In the genomic region with DNA sequence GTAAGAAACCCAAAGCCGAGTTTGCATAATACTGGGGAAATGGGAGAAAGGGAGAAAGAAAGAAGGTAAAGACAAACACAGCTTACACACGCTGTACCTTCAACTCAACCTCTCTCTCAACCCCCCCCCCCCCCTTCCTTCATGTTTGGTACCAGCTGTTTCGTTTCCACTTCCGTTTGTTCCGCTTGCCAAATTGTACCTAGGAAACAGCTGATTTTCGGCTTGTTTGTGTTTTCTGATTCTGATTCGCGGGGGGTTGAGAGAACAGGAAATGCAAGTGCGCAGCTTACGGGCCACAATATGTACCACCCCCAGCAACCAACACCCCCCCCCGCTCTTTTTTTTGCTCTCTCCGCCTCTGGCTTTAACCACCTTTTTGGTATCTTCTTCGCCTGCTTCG, we compare ENCODE assay signal across 4 fruit fly cellular contexts.
TF ChIP-seq lines count a peak whose summit lies in the region.

No protein-coding gene starts in this region.

- no peak for TF ChIP-seq CTCF in whole organism, embryonic (GFP tag; optimal IDR thresholded peaks at IDR 0.05; lab: Kevin White, UChicago)

TF ChIP-seq in whole organism, adult, 20 proteins besides CTCF, POLR2A, EP300 and RAD21:
- TF ChIP-seq Crg-1 (GFP tag; optimal IDR thresholded peaks at IDR 0.05; lab: Kevin White, UChicago) (no peak), CG33017 (tag; optimal IDR thresholded peaks at IDR 0.05; lab: Kevin White, UChicago) (no peak), CG7101 (tag; optimal IDR thresholded peaks at IDR 0.05; lab: Kevin White, UChicago) (no peak), CG5204 (GFP tag; optimal IDR thresholded peaks at IDR 0.05; lab: Kevin White, UChicago) (no peak), CG11617 (GFP tag; optimal IDR thresholded peaks at IDR 0.05; lab: Kevin White, UChicago) (no peak), ovo (GFP tag; optimal IDR thresholded peaks at IDR 0.05; lab: Kevin White, UChicago) (no peak), cic (GFP tag; optimal IDR thresholded peaks at IDR 0.05; lab: Kevin White, UChicago) (peak; percentile 48), CG12768 (GFP tag; optimal IDR thresholded peaks at IDR 0.05; lab: Kevin White, UChicago) (peak; percentile 24), pad (GFP tag; optimal IDR thresholded peaks at IDR 0.05; lab: Kevin White, UChicago) (peak; percentile 32), CG7045 (GFP tag; optimal IDR thresholded peaks at IDR 0.05; lab: Kevin White, UChicago) (no peak), Clk (GFP tag; optimal IDR thresholded peaks at IDR 0.05; lab: Kevin White, UChicago) (no peak), kay (GFP tag; lab: Kevin White, UChicago; ENCODE audit: borderline replicate concordance) (no peak), tj (GFP tag; optimal IDR thresholded peaks at IDR 0.05; lab: Kevin White, UChicago) (peak; percentile 82), CG1620 (GFP tag; optimal IDR thresholded peaks at IDR 0.05; lab: Kevin White, UChicago) (no peak), bab1 (GFP tag; optimal IDR thresholded peaks at IDR 0.05; lab: Kevin White, UChicago) (peak; percentile 0), cnc (optimal IDR thresholded peaks at IDR 0.05; lab: Kevin White, UChicago) (no peak)

TF ChIP-seq in whole organism, embryonic, 481 proteins besides CTCF, POLR2A, EP300 and RAD21 (continues in another document):
- TF ChIP-seq Eip74EF (GFP tag; optimal IDR thresholded peaks at IDR 0.05; lab: Kevin White, UChicago): no peak
- TF ChIP-seq CG10959 (GFP tag; IDR thresholded peaks at IDR 0.05; lab: Robert Waterston, UW): no peak
- no peak for TF ChIP-seq crc (GFP tag; optimal IDR thresholded peaks at IDR 0.05; lab: Kevin White, UChicago)
- TF ChIP-seq sens (GFP tag; lab: Kevin White, UChicago): no peak
- TF ChIP-seq CG15011 (GFP tag; optimal IDR thresholded peaks at IDR 0.05; lab: Kevin White, UChicago): no peak
- no peak for TF ChIP-seq ap (GFP tag; IDR thresholded peaks at IDR 0.05; lab: Robert Waterston, UW)
- TF ChIP-seq Lim3 (GFP tag; IDR thresholded peaks at IDR 0.05; lab: Robert Waterston, UW): no peak
- TF ChIP-seq jumu (GFP tag; optimal IDR thresholded peaks at IDR 0.05; lab: Kevin White, UChicago): no peak
- no peak for TF ChIP-seq Lhr (GFP tag; optimal IDR thresholded peaks at IDR 0.05; lab: Kevin White, UChicago)
- 0 out of 2 replicates have a peak, but pooled peaks have one; percentile 12 for TF ChIP-seq ranshi (GFP tag; IDR thresholded peaks at IDR 0.05; lab: Robert Waterston, UW)
- TF ChIP-seq insv (GFP tag; optimal IDR thresholded peaks at IDR 0.05; lab: Kevin White, UChicago): no peak
- no peak for TF ChIP-seq run (tag; optimal IDR thresholded peaks at IDR 0.05; lab: Kevin White, UChicago)
- no peak for TF ChIP-seq Dad (GFP tag; optimal IDR thresholded peaks at IDR 0.05; lab: Kevin White, UChicago)
- TF ChIP-seq lab (GFP tag; optimal IDR thresholded peaks at IDR 0.05; lab: Kevin White, UChicago): peak; percentile 56
- peak; percentile 55 for TF ChIP-seq sqz (GFP tag; optimal IDR thresholded peaks at IDR 0.05; lab: Kevin White, UChicago)
- no peak for TF ChIP-seq Gsc (GFP tag; IDR thresholded peaks at IDR 0.05; lab: Robert Waterston, UW)
- TF ChIP-seq aop (GFP tag; IDR thresholded peaks at IDR 0.05; lab: Robert Waterston, UW): no peak
- no peak for TF ChIP-seq ase (GFP tag; IDR thresholded peaks at IDR 0.05; lab: Robert Waterston, UW)
- no peak for TF ChIP-seq CG13775 (GFP tag; optimal IDR thresholded peaks at IDR 0.05; lab: Kevin White, UChicago)
- TF ChIP-seq yki (optimal IDR thresholded peaks at IDR 0.05; lab: Kevin White, UChicago): no peak
- TF ChIP-seq CG6654 (GFP tag; optimal IDR thresholded peaks at IDR 0.05; lab: Kevin White, UChicago): no peak
- TF ChIP-seq CG1529 (GFP tag; optimal IDR thresholded peaks at IDR 0.05; lab: Kevin White, UChicago): no peak
- no peak for TF ChIP-seq CG12659 (GFP tag; optimal IDR thresholded peaks at IDR 0.05; lab: Kevin White, UChicago)
- TF ChIP-seq slou (GFP tag; optimal IDR thresholded peaks at IDR 0.05; lab: Kevin White, UChicago): no peak
- TF ChIP-seq stwl (tag; optimal IDR thresholded peaks at IDR 0.05; lab: Kevin White, UChicago): no peak
- TF ChIP-seq Nf-YB (GFP tag; optimal IDR thresholded peaks at IDR 0.05; lab: Kevin White, UChicago): no peak

TF ChIP-seq in whole organism, prepupa, 60 proteins besides CTCF, POLR2A, EP300 and RAD21:
- TF ChIP-seq CG6276 (GFP tag; optimal IDR thresholded peaks at IDR 0.05; lab: Kevin White, UChicago) (peak; percentile 80), CG6854 (GFP tag; optimal IDR thresholded peaks at IDR 0.05; lab: Kevin White, UChicago) (peak; percentile 20), fd85E (GFP tag; optimal IDR thresholded peaks at IDR 0.05; lab: Kevin White, UChicago) (no peak)

TF ChIP-seq in whole organism, wandering third instar larva, 38 proteins besides CTCF, POLR2A, EP300 and RAD21:
- TF ChIP-seq usp (GFP tag; optimal IDR thresholded peaks at IDR 0.05; lab: Kevin White, UChicago): no peak
- TF ChIP-seq psq (GFP tag; optimal IDR thresholded peaks at IDR 0.05; lab: Kevin White, UChicago): peak; percentile 68
